Fruit fly (Drosophila melanogaster): Measurements from ENCODE around the gene cno.

DNA sequence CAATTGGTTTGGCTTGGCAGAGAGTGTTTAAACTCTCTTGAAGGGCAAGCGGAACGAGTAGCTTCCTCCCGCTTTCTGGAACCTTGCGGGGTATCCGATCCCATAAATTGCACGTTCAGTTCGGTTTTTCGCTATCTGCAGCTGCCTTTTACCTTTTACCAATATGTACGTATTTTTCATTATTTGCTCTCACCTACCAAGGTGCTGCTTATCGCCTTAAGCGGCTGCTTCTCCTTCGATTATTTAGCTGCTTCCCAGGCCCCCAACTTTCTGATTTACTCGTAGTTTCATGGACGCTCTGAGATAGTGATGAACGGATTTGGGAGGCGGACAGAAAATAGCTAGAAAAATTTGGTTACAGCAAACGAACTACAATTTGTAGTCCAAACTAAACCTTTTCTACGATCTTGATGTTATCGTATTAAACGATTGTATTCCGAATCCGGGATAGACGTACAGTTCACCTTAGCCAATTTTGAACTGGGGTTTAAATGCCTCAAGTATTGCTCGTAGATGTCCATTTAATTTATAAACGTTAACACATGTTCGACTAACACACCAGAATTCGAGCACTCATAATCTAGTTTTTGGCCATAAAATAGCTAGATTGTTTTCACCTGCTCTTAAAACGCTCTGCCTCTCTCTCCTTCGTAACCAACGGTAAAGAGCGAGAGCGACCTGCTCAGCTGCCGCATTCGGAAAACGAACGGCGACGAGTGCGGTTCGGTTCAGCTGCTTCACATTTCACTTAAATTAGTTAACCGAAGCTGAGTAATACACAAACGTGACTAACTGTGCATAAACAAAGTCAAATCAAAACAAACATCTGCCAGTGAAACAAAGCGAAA, 47.2 kb upstream of the cno start:
- TF ChIP-seq CTCF (optimal IDR thresholded peaks at IDR 0.05) (no peak), CG8478 (optimal IDR thresholded peaks at IDR 0.05) (no peak)
